Fruit fly (Drosophila melanogaster): ENCODE data around the gene CG11593.

DNA sequence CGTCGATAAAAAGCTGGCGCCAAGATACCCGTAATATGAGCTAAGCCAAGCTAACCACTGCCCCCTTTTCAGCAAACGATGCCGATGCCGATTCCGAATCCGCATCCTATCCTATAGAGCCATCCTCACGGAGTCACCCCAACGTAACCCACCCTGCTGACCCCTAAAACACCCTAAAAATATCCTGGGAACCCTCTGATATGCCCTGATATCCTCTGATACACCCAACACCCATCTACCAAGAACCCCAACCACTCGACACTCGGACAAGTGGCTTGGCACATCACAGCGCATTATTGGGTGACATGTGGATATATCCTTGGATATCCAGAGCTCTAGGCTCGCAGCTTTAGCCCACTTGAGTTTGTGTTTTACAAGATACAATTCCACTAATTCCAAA is 38.8 kb downstream of the CG11593 start:
- TF ChIP-seq psq (optimal IDR thresholded peaks at IDR 0.05) (no peak), Sin3A (optimal IDR thresholded peaks at IDR 0.05) (no peak), ttk (optimal IDR thresholded peaks at IDR 0.05) (no peak), h (optimal IDR thresholded peaks at IDR 0.05) (no peak)
